Worm (Caenorhabditis elegans) whole organism, L3 larva: ENCODE measurements around the gene K12B6.11.

Source experiments
- ceh-16 ChIP-seq: sonication (generic microtip); optimal IDR thresholded peaks from 2 replicates; lab custom pipeline; 2017; ENCODE audit warnings: missing biosample characterization, missing genetic modification characterization
- ceh-82 ChIP-seq: fragments of 150-350 bp; optimal IDR thresholded peaks from 2 replicates; lab custom pipeline; 2014; ENCODE audit warnings: missing biosample characterization, missing genetic modification characterization
- elt-2 ChIP-seq: sonication (generic microtip); optimal IDR thresholded peaks from 2 replicates; lab custom pipeline; 2016; ENCODE audit warnings: missing genetic modification reagents, mild to moderate bottlenecking, missing genetic modification characterization, missing compliant biosample characterization
- fos-1 ChIP-seq: fragments of 150-350 bp; optimal IDR thresholded peaks from 2 replicates; lab custom pipeline; 2014; ENCODE audit warnings: missing biosample characterization, missing genetic modification characterization
- nhr-12 ChIP-seq: fragments of 150-350 bp; optimal IDR thresholded peaks from 2 replicates; lab custom pipeline; 2014; ENCODE audit warnings: missing biosample characterization, missing genetic modification characterization
- nhr-43 ChIP-seq: sonication (generic microtip); optimal IDR thresholded peaks from 2 replicates; lab custom pipeline; 2016; ENCODE audit warnings: mild to moderate bottlenecking, missing genetic modification characterization, missing compliant biosample characterization; ENCODE audit not compliant: poor library complexity, severe bottlenecking
- pqm-1 ChIP-seq: fragments of 150-350 bp; optimal IDR thresholded peaks from 2 replicates; lab custom pipeline; 2017; ENCODE audit warnings: missing biosample characterization, missing genetic modification characterization, inconsistent platforms

- TF ChIP-seq fos-1, result no peak
- no peak for TF ChIP-seq elt-2 (tag; lab: Kevin White, UChicago)
- no peak for TF ChIP-seq nhr-12 (tag; lab: Kevin White, UChicago)
- TF ChIP-seq ceh-16 (tag; lab: Kevin White, UChicago), result no peak
- peak; percentile 21 for TF ChIP-seq nhr-43 (tag; lab: Kevin White, UChicago)
- TF ChIP-seq ceh-82, result no peak
- no peak for TF ChIP-seq pqm-1
Observed at ce11 chrV:6277178-6277834, 11.4 kb upstream of the K12B6.11 start.
